Fruit fly (Drosophila melanogaster): ENCODE measurements around the gene ppk31.

The ppk31 gene

dm6 chr3R:27194106-27194505 is 31.2 kb downstream of the ppk31 start, which contains the start of gene Ser (continued):
- no peak for TF ChIP-seq Max (GFP tag; optimal IDR thresholded peaks at IDR 0.05)
- 0 out of 2 replicates have a peak, but pooled peaks have one; percentile 31 for TF ChIP-seq unc-4 (GFP tag; IDR thresholded peaks at IDR 0.05; ENCODE audit: partially characterized antibody)
- TF ChIP-seq CG10431 (GFP tag; optimal IDR thresholded peaks at IDR 0.05) = peak; percentile 2
- no peak for TF ChIP-seq CG13424 (tag; optimal IDR thresholded peaks at IDR 0.05)
- TF ChIP-seq Nf-YB (GFP tag; optimal IDR thresholded peaks at IDR 0.05) = peak; percentile 94
- TF ChIP-seq CG6791 (GFP tag; IDR thresholded peaks at IDR 0.05; ENCODE audit: partially characterized antibody) = 0 out of 3 replicates have a peak, but pooled peaks have one; percentile 4
- peak; percentile 56 for TF ChIP-seq nom (GFP tag; optimal IDR thresholded peaks at IDR 0.05)
- no peak for TF ChIP-seq fru (optimal IDR thresholded peaks at IDR 0.05)
- no peak for TF ChIP-seq Atf6 (GFP tag; IDR thresholded peaks at IDR 0.05)
- TF ChIP-seq CG15479 (GFP tag; optimal IDR thresholded peaks at IDR 0.05) = no peak
- TF ChIP-seq scrt (GFP tag; optimal IDR thresholded peaks at IDR 0.05) = no peak
- TF ChIP-seq hkb (optimal IDR thresholded peaks at IDR 0.05) = no peak
- TF ChIP-seq hkb (GFP tag; IDR thresholded peaks at IDR 0.05) = 0 out of 2 replicates have a peak, but pooled peaks have one; percentile 17
- TF ChIP-seq yki (optimal IDR thresholded peaks at IDR 0.05) = peak; percentile 48
- TF ChIP-seq Bdp1 (GFP tag; optimal IDR thresholded peaks at IDR 0.05) = no peak
- peak; percentile 43 for TF ChIP-seq kni (GFP tag; optimal IDR thresholded peaks at IDR 0.05)
- peak; percentile 9 for TF ChIP-seq abd-A (tag; optimal IDR thresholded peaks at IDR 0.05)
- no peak for TF ChIP-seq ap (GFP tag; IDR thresholded peaks at IDR 0.05)
- TF ChIP-seq chinmo (GFP tag; IDR thresholded peaks at IDR 0.05; ENCODE audit: partially characterized antibody) = peak; percentile 81; the same call in 1 of the 4 replicates
- TF ChIP-seq pros (GFP tag; optimal IDR thresholded peaks at IDR 0.05) = peak; percentile 72

dm6 chr3R:27196866-27197265 is 33.9 kb downstream of the ppk31 start:
- TF ChIP-seq caup (GFP tag; optimal IDR thresholded peaks at IDR 0.05; ENCODE audit: severe bottlenecking) (no peak), D (optimal IDR thresholded peaks at IDR 0.05) (no peak), D (GFP tag; optimal IDR thresholded peaks at IDR 0.05) (peak; percentile 14), org-1 (GFP tag; optimal IDR thresholded peaks at IDR 0.05) (no peak), CG4360 (GFP tag; IDR thresholded peaks at IDR 0.05) (no peak), kni (GFP tag; optimal IDR thresholded peaks at IDR 0.05) (peak; percentile 2), Kr (GFP tag; optimal IDR thresholded peaks at IDR 0.05) (peak; percentile 82), twi (tag; optimal IDR thresholded peaks at IDR 0.05) (no peak), ewg (GFP tag; optimal IDR thresholded peaks at IDR 0.05) (peak; percentile 11), tll (GFP tag; optimal IDR thresholded peaks at IDR 0.05) (peak in 1 of 2 experiments; percentile 29), so (GFP tag; IDR thresholded peaks at IDR 0.05) (no peak), NK7.1 (GFP tag; optimal IDR thresholded peaks at IDR 0.05) (no peak), oc (tag; optimal IDR thresholded peaks at IDR 0.05) (peak; percentile 84), crol (GFP tag; IDR thresholded peaks at IDR 0.05) (peak; percentile 63), pros (GFP tag; optimal IDR thresholded peaks at IDR 0.05) (peak; percentile 67), Awh (GFP tag; IDR thresholded peaks at IDR 0.05) (peak; percentile 52; the same call in 1 of the 2 replicates)

dm6 chr3R:27197581-27197980 is 34.7 kb downstream of the ppk31 start:
- TF ChIP-seq CG13775 (GFP tag; optimal IDR thresholded peaks at IDR 0.05) = no peak
- no peak for TF ChIP-seq CG16815 (GFP tag; optimal IDR thresholded peaks at IDR 0.05)
- TF ChIP-seq Doc2 (GFP tag; IDR thresholded peaks at IDR 0.05) = no peak
- no peak for TF ChIP-seq fd102C (GFP tag; optimal IDR thresholded peaks at IDR 0.05)
- TF ChIP-seq Abd-B (GFP tag; optimal IDR thresholded peaks at IDR 0.05) = no peak
- peak; percentile 31; the same call in 1 of the 2 replicates for TF ChIP-seq Xrp1 (GFP tag; IDR thresholded peaks at IDR 0.05)
- TF ChIP-seq CG2678 (tag; optimal IDR thresholded peaks at IDR 0.05) = no peak
- TF ChIP-seq dmrt11E (tag; optimal IDR thresholded peaks at IDR 0.05) = peak; percentile 34
- no peak for TF ChIP-seq salm (tag; optimal IDR thresholded peaks at IDR 0.05)
- no peak for TF ChIP-seq da (GFP tag; optimal IDR thresholded peaks at IDR 0.05)
- no peak for TF ChIP-seq CG15479 (GFP tag; optimal IDR thresholded peaks at IDR 0.05)
- no peak for TF ChIP-seq CG17186 (GFP tag; optimal IDR thresholded peaks at IDR 0.05)
- no peak for TF ChIP-seq CG34422 (GFP tag; IDR thresholded peaks at IDR 0.05)
- TF ChIP-seq jigr1 (GFP tag; IDR thresholded peaks at IDR 0.05) = no peak
- TF ChIP-seq CG8281 (tag; optimal IDR thresholded peaks at IDR 0.05) = no peak
- no peak for TF ChIP-seq CG33557 (GFP tag; optimal IDR thresholded peaks at IDR 0.05)
- peak; percentile 12 for TF ChIP-seq CG18262 (tag; optimal IDR thresholded peaks at IDR 0.05)
